Worm (Caenorhabditis elegans) whole organism, L4 larva: Measurements from ENCODE around the gene rde-12.

Experiments used
- D1046.2 ChIP-seq: fragments of 200-800 bp; sonication (Bioruptor generic); IDR thresholded peaks from 2 replicates; pipeline ENCODE4 v1.3.6; 2022; ENCODE audit warnings: missing genetic modification characterization, missing compliant biosample characterization
- T20F7.1 ChIP-seq: fragments of 200-800 bp; sonication (Bioruptor generic); optimal IDR thresholded peaks from 2 replicates; lab custom pipeline; 2018; ENCODE audit warnings: mild to moderate bottlenecking, missing genetic modification characterization, missing compliant biosample characterization
- Y48G9A.11 ChIP-seq: fragments of 200-800 bp; sonication (Bioruptor generic); IDR thresholded peaks from 2 replicates; pipeline ENCODE4 v1.3.6; 2022; ENCODE audit warnings: missing genetic modification reagents, missing genetic modification characterization, missing compliant biosample characterization
- ZK337.2 ChIP-seq: fragments of 200-800 bp; sonication (Bioruptor generic); IDR thresholded peaks from 2 replicates; pipeline ENCODE4 v1.3.6; 2022; ENCODE audit warnings: missing genetic modification reagents, missing genetic modification characterization, missing compliant biosample characterization
- ZK546.5 ChIP-seq, 2 experiments: sonication (generic microtip); optimal IDR thresholded peaks; 2 replicates each; lab custom pipeline; 2017; ENCODE audit warnings: missing biosample characterization in 2 of 2, missing genetic modification characterization in 2 of 2
- ama-1 ChIP-seq: fragments of 150-350 bp; optimal IDR thresholded peaks from 2 replicates; lab custom pipeline; 2014; ENCODE audit warnings: inconsistent platforms, mixed read lengths
- arid-1 ChIP-seq: fragments of 200-800 bp; sonication (Bioruptor generic); conservative IDR thresholded peaks from 2 replicates; pipeline ENCODE4 v1.3.6; 2022; ENCODE audit warnings: missing genetic modification reagents, missing genetic modification characterization, missing compliant biosample characterization
- ceh-20 ChIP-seq: fragments of 200-800 bp; sonication (Bioruptor generic); IDR thresholded peaks from 2 replicates; pipeline ENCODE4 v1.3.6; 2022; ENCODE audit warnings: missing genetic modification reagents, missing genetic modification characterization, missing compliant biosample characterization
- ceh-28 ChIP-seq: fragments of 150-350 bp; optimal IDR thresholded peaks from 2 replicates; lab custom pipeline; 2014; ENCODE audit warnings: missing biosample characterization, missing genetic modification reagents, missing genetic modification characterization
- ceh-32 ChIP-seq: sonication (generic microtip); optimal IDR thresholded peaks from 2 replicates; lab custom pipeline; 2016; ENCODE audit warnings: mild to moderate bottlenecking, missing genetic modification characterization, missing compliant biosample characterization; ENCODE audit not compliant: poor library complexity
- ceh-44 ChIP-seq: fragments of 200-800 bp; sonication (Bioruptor generic); IDR thresholded peaks from 2 replicates; pipeline ENCODE4 v1.3.6; 2022; ENCODE audit warnings: missing genetic modification reagents, missing genetic modification characterization, missing compliant biosample characterization
- ceh-62 ChIP-seq: sonication (generic microtip); optimal IDR thresholded peaks from 2 replicates; lab custom pipeline; 2017; ENCODE audit warnings: missing biosample characterization, missing genetic modification characterization
- cey-2 ChIP-seq: sonication (generic microtip); optimal IDR thresholded peaks from 3 replicates; lab custom pipeline; 2017; ENCODE audit warnings: missing genetic modification characterization, mild to moderate bottlenecking, missing compliant biosample characterization, antibody characterized with exemption, borderline replicate concordance; ENCODE audit not compliant: insufficient read depth
- ctbp-1 ChIP-seq: fragments of 200-800 bp; sonication (Bioruptor generic); IDR thresholded peaks from 2 replicates; pipeline ENCODE4 v1.3.6; 2022; ENCODE audit warnings: missing genetic modification reagents, missing genetic modification characterization, missing compliant biosample characterization
- daf-12 ChIP-seq: fragments of 150-350 bp; optimal IDR thresholded peaks from 2 replicates; lab custom pipeline; 2014; ENCODE audit warnings: missing biosample characterization, missing genetic modification reagents, missing genetic modification characterization
- daf-8 ChIP-seq: fragments of 200-800 bp; sonication (Bioruptor generic); IDR thresholded peaks from 2 replicates; pipeline ENCODE4 v1.3.6; 2022; ENCODE audit warnings: missing genetic modification characterization, missing compliant biosample characterization
- dmd-9 ChIP-seq: fragments of 200-800 bp; sonication (Bioruptor generic); IDR thresholded peaks from 2 replicates; pipeline ENCODE4 v1.3.6; 2022; ENCODE audit warnings: missing genetic modification reagents, missing genetic modification characterization, missing compliant biosample characterization
- duxl-1 ChIP-seq: sonication (generic microtip); optimal IDR thresholded peaks from 2 replicates; lab custom pipeline; 2016; ENCODE audit warnings: mild to moderate bottlenecking, missing genetic modification characterization, moderate library complexity, missing compliant biosample characterization; ENCODE audit not compliant: poor library complexity
- egl-27 ChIP-seq: sonication (generic microtip); optimal IDR thresholded peaks from 3 replicates; lab custom pipeline; 2017; ENCODE audit warnings: missing biosample characterization, missing genetic modification reagents, missing genetic modification characterization
- fkh-10 ChIP-seq: fragments of 150-350 bp; optimal IDR thresholded peaks from 2 replicates; lab custom pipeline; 2014; ENCODE audit warnings: missing biosample characterization, missing genetic modification reagents, missing genetic modification characterization
- fos-1 ChIP-seq: fragments of 150-350 bp; optimal IDR thresholded peaks from 2 replicates; lab custom pipeline; 2014; ENCODE audit warnings: missing biosample characterization, missing genetic modification characterization
- gei-8 ChIP-seq: fragments of 200-800 bp; sonication (Bioruptor generic); optimal IDR thresholded peaks from 2 replicates; lab custom pipeline; 2018; ENCODE audit warnings: mild to moderate bottlenecking, missing genetic modification characterization, missing compliant biosample characterization
- hmg-1.1 ChIP-seq: fragments of 200-800 bp; sonication (Bioruptor generic); IDR thresholded peaks from 2 replicates; pipeline ENCODE4 v1.3.6; 2022; ENCODE audit warnings: missing genetic modification reagents, missing genetic modification characterization, missing compliant biosample characterization
- lin-1 ChIP-seq: fragments of 200-800 bp; sonication (Bioruptor generic); IDR thresholded peaks from 2 replicates; pipeline ENCODE4 v1.3.6; 2022; ENCODE audit warnings: missing genetic modification reagents, missing genetic modification characterization, missing compliant biosample characterization
- lin-38 ChIP-seq: fragments of 200-800 bp; sonication (Bioruptor generic); IDR thresholded peaks from 2 replicates; pipeline ENCODE4 v1.3.6; 2022; ENCODE audit warnings: missing genetic modification reagents, missing genetic modification characterization, missing compliant biosample characterization
- lir-3 ChIP-seq: sonication (generic microtip); optimal IDR thresholded peaks from 2 replicates; lab custom pipeline; 2016; ENCODE audit warnings: mild to moderate bottlenecking, missing genetic modification characterization, missing compliant biosample characterization
- mep-1 ChIP-seq: fragments of 150-350 bp; sonication (generic microtip); optimal IDR thresholded peaks from 3 replicates; lab custom pipeline; 2014; ENCODE audit warnings: missing biosample characterization, missing genetic modification characterization
- nhr-237 ChIP-seq: sonication (generic microtip); optimal IDR thresholded peaks from 2 replicates; lab custom pipeline; 2017; ENCODE audit warnings: missing biosample characterization, missing genetic modification characterization
- nhr-25 ChIP-seq: sonication (generic microtip); optimal IDR thresholded peaks from 2 replicates; lab custom pipeline; 2017; ENCODE audit warnings: missing genetic modification characterization, mild to moderate bottlenecking, missing compliant biosample characterization, antibody characterized with exemption, moderate library complexity, borderline replicate concordance; ENCODE audit not compliant: insufficient read depth
- nhr-28 ChIP-seq: fragments of 150-350 bp; optimal IDR thresholded peaks from 2 replicates; lab custom pipeline; 2014; ENCODE audit warnings: missing biosample characterization, missing genetic modification characterization
- nhr-42 ChIP-seq: fragments of 200-800 bp; sonication (Bioruptor generic); IDR thresholded peaks from 2 replicates; pipeline ENCODE4 v1.3.6; 2022; ENCODE audit warnings: missing genetic modification characterization, missing compliant biosample characterization
- nhr-6 ChIP-seq: fragments of 150-350 bp; optimal IDR thresholded peaks from 2 replicates; lab custom pipeline; 2014; ENCODE audit warnings: missing biosample characterization, missing genetic modification characterization
- nhr-76 ChIP-seq: fragments of 150-350 bp; optimal IDR thresholded peaks from 2 replicates; lab custom pipeline; 2014; ENCODE audit warnings: missing biosample characterization, missing genetic modification characterization
- nhr-77 ChIP-seq: fragments of 150-350 bp; optimal IDR thresholded peaks from 2 replicates; lab custom pipeline; 2014; ENCODE audit warnings: missing biosample characterization, missing genetic modification characterization
- pha-4 ChIP-seq, 2 experiments: fragments of 150-350 bp in 1 of 2; fragments of 200-800 bp in 1 of 2; sonication (Bioruptor generic) in 1 of 2; IDR thresholded peaks in 1 of 2; optimal IDR thresholded peaks in 1 of 2; 2 replicates each; pipeline versions ENCODE4 v1.3.6 to Lab custom; 2014 to 2022; ENCODE audit warnings: missing genetic modification characterization in 2 of 2, missing genetic modification reagents in 2 of 2, missing biosample characterization in 1 of 2, missing compliant biosample characterization in 1 of 2
- pqm-1 ChIP-seq: sonication (generic microtip); optimal IDR thresholded peaks from 2 replicates; lab custom pipeline; 2017; ENCODE audit warnings: missing biosample characterization, missing genetic modification characterization
- rbr-2 ChIP-seq: sonication (generic microtip); optimal IDR thresholded peaks from 2 replicates; lab custom pipeline; 2016; ENCODE audit warnings: missing genotype, missing genetic modification characterization, missing compliant biosample characterization
- set-16 ChIP-seq: fragments of 200-800 bp; sonication (Bioruptor generic); IDR thresholded peaks from 2 replicates; pipeline ENCODE4 v1.3.6; 2022; ENCODE audit warnings: missing genetic modification reagents, missing genetic modification characterization, missing compliant biosample characterization
- unc-130 ChIP-seq: sonication (generic microtip); optimal IDR thresholded peaks from 2 replicates; lab custom pipeline; 2016; ENCODE audit warnings: missing genetic modification reagents, missing genetic modification characterization, missing compliant biosample characterization
- unc-62 ChIP-seq, 3 experiments: fragments of 150-350 bp in 1 of 3; sonication (generic microtip); optimal IDR thresholded peaks in 2 of 3; peaks in 1 of 3; 1 replicate in 1 of 3; 2 replicates in 2 of 3; lab custom pipeline; 2014 to 2017; ENCODE audit warnings: missing biosample characterization in 3 of 3, missing genetic modification characterization in 3 of 3, missing genetic modification reagents in 3 of 3, missing genotype in 1 of 3
- vab-7 ChIP-seq: fragments of 200-800 bp; sonication (Bioruptor generic); IDR thresholded peaks from 2 replicates; pipeline ENCODE4 v1.3.6; 2022; ENCODE audit warnings: missing genetic modification reagents, missing genetic modification characterization, missing compliant biosample characterization
- zag-1 ChIP-seq: fragments of 150-350 bp; optimal IDR thresholded peaks from 2 replicates; lab custom pipeline; 2014; ENCODE audit warnings: missing biosample characterization, missing genetic modification characterization
- zfp-3 ChIP-seq: fragments of 200-800 bp; sonication (Bioruptor generic); conservative IDR thresholded peaks from 2 replicates; pipeline ENCODE4 v1.3.6; 2022; ENCODE audit warnings: missing genetic modification reagents, missing genetic modification characterization, missing compliant biosample characterization
- zip-11 ChIP-seq: fragments of 200-800 bp; sonication (Bioruptor generic); IDR thresholded peaks from 2 replicates; pipeline ENCODE4 v1.3.6; 2022; ENCODE audit warnings: missing genetic modification characterization, missing compliant biosample characterization
- ztf-11 ChIP-seq: fragments of 150-350 bp; optimal IDR thresholded peaks from 2 replicates; lab custom pipeline; 2014; ENCODE audit warnings: missing biosample characterization, missing genetic modification characterization

Gene rde-12

ce11 chrV:13657291-13657690 lies 7.9 kb upstream of the rde-12 start (continued):
- peak; percentile 50 for TF ChIP-seq mep-1 (tag; lab: Kevin White, UChicago)
- TF ChIP-seq nhr-28 (tag; lab: Kevin White, UChicago): peak; percentile 93
- TF ChIP-seq gei-8 (GFP tag; lab: Kevin White, UChicago): peak; percentile 73
- no peak for TF ChIP-seq arid-1 (GFP tag; lab: Robert Waterston, UW)

ce11 chrV:13657841-13658338 lies 7.3 kb upstream of the rde-12 start:
- TF ChIP-seq egl-27 (tag; lab: Kevin White, UChicago) (no peak), zip-11 (GFP tag; lab: Robert Waterston, UW) (no peak), daf-8 (GFP tag; lab: Robert Waterston, UW) (no peak), pqm-1 (tag; lab: Kevin White, UChicago) (no peak), lin-38 (GFP tag; lab: Robert Waterston, UW) (no peak), pha-4 (GFP tag; IDR thresholded peaks at IDR 0.05; lab: Robert Waterston, UW) (peak; percentile 23; the same call in 1 of the 2 replicates), pha-4 (tag; optimal IDR thresholded peaks at IDR 0.05; lab: Kevin White, UChicago) (no peak), fkh-10 (GFP tag; lab: Kevin White, UChicago) (no peak), ceh-20 (GFP tag; lab: Robert Waterston, UW) (peak; percentile 17; the same call in 1 of the 2 replicates), vab-7 (GFP tag; lab: Robert Waterston, UW) (no peak)
- TF ChIP-seq, all 104 proteins: peak for 2

ce11 chrV:13658577-13658976 lies 6.6 kb upstream of the rde-12 start:
- TF ChIP-seq zip-11 (GFP tag; lab: Robert Waterston, UW): no peak
- no peak for TF ChIP-seq ZK546.5 (tag; optimal IDR thresholded peaks at IDR 0.05; lab: Kevin White, UChicago)
- no peak for TF ChIP-seq ceh-32 (tag; lab: Kevin White, UChicago)
- TF ChIP-seq rbr-2 (tag; lab: Kevin White, UChicago): peak; percentile 38
- TF ChIP-seq ZK337.2 (GFP tag; lab: Robert Waterston, UW): no peak
- peak; percentile 84 for TF ChIP-seq D1046.2 (GFP tag; lab: Robert Waterston, UW)
- peak; percentile 47; the same call in 1 of the 2 replicates for TF ChIP-seq set-16 (GFP tag; lab: Robert Waterston, UW)
- no peak for TF ChIP-seq daf-8 (GFP tag; lab: Robert Waterston, UW)
- TF ChIP-seq ceh-44 (GFP tag; lab: Robert Waterston, UW): no peak
- TF ChIP-seq nhr-42: 0 out of 2 replicates have a peak, but pooled peaks have one; percentile 59
- no peak for TF ChIP-seq ceh-28
- TF ChIP-seq ceh-62 (tag; lab: Kevin White, UChicago): no peak
- TF ChIP-seq fos-1 (tag; lab: Kevin White, UChicago): peak; percentile 69
- peak; percentile 63 for TF ChIP-seq cey-2
- no peak for TF ChIP-seq lir-3 (tag; lab: Kevin White, UChicago)
- TF ChIP-seq ama-1 (lab: Kevin White, UChicago): no peak
- peak; percentile 76 for TF ChIP-seq hmg-1.1
- TF ChIP-seq ztf-11: no peak
- TF ChIP-seq unc-130: no peak
- no peak for TF ChIP-seq nhr-237 (tag; lab: Kevin White, UChicago)
- peak; percentile 75 for TF ChIP-seq nhr-6 (tag; lab: Kevin White, UChicago)
- TF ChIP-seq ctbp-1 (GFP tag; lab: Robert Waterston, UW): peak; percentile 71
- TF ChIP-seq dmd-9 (GFP tag; lab: Robert Waterston, UW): peak; percentile 74
- peak; percentile 20 for TF ChIP-seq duxl-1 (tag; lab: Kevin White, UChicago)
- peak; percentile 21 for TF ChIP-seq nhr-25 (tag; lab: Kevin White, UChicago)
- peak; percentile 2 for TF ChIP-seq egl-27 (tag; lab: Kevin White, UChicago)
- TF ChIP-seq unc-62 (GFP tag; optimal IDR thresholded peaks at IDR 0.05 in 1 of 2; lab: Kevin White, UChicago): peak in 1 of 2 experiments; percentile 99
- TF ChIP-seq unc-62 (tag; optimal IDR thresholded peaks at IDR 0.05; lab: Kevin White, UChicago): no peak
- TF ChIP-seq nhr-77 (tag; lab: Kevin White, UChicago): peak; percentile 81
- TF ChIP-seq daf-12 (tag; lab: Kevin White, UChicago): no peak
- peak; percentile 51 for TF ChIP-seq T20F7.1 (GFP tag; lab: Kevin White, UChicago)
- peak; percentile 52 for TF ChIP-seq nhr-76 (tag; lab: Kevin White, UChicago)
- no peak for TF ChIP-seq zag-1 (tag; lab: Kevin White, UChicago)
- peak; percentile 93 for TF ChIP-seq lin-1 (GFP tag; lab: Robert Waterston, UW)
- no peak; the same call in none of the 2 replicates for TF ChIP-seq zfp-3 (GFP tag; lab: Robert Waterston, UW)
- TF ChIP-seq Y48G9A.11 (GFP tag; lab: Robert Waterston, UW): no peak
- peak; percentile 95 for TF ChIP-seq nhr-28 (tag; lab: Kevin White, UChicago)
